Worm (Caenorhabditis elegans) whole organism, L2 larva: Measurements from ENCODE around the gene T25G12.11.

Experiments used
- R02D3.7 ChIP-seq: fragments of 150-350 bp; optimal IDR thresholded peaks from 2 replicates; lab custom pipeline; 2014; ENCODE audit warnings: missing biosample characterization, missing genetic modification characterization
- ceh-16 ChIP-seq: fragments of 150-350 bp; optimal IDR thresholded peaks from 2 replicates; lab custom pipeline; 2014; ENCODE audit warnings: missing biosample characterization, missing genetic modification characterization
- dmd-4 ChIP-seq: sonication (generic microtip); optimal IDR thresholded peaks from 2 replicates; lab custom pipeline; 2017; ENCODE audit warnings: missing biosample characterization, missing genetic modification characterization
- fos-1 ChIP-seq: fragments of 150-350 bp; optimal IDR thresholded peaks from 2 replicates; lab custom pipeline; 2014; ENCODE audit warnings: missing biosample characterization, missing genetic modification characterization
- lsy-2 ChIP-seq, 2 experiments: fragments of 150-350 bp in 1 of 2; sonication (generic microtip) in 1 of 2; optimal IDR thresholded peaks; 2 replicates each; lab custom pipeline; 2014 to 2017; ENCODE audit warnings: missing biosample characterization in 2 of 2, missing genetic modification characterization in 2 of 2
- mab-5 ChIP-seq: fragments of 150-350 bp; optimal IDR thresholded peaks from 2 replicates; lab custom pipeline; 2014; ENCODE audit warnings: missing biosample characterization, missing genetic modification characterization
- mdl-1 ChIP-seq, 2 experiments: fragments of 150-350 bp in 1 of 2; sonication (generic microtip) in 1 of 2; optimal IDR thresholded peaks; 2 replicates each; lab custom pipeline; 2017; ENCODE audit warnings: missing biosample characterization in 2 of 2, missing genetic modification characterization in 2 of 2
- nhr-25 ChIP-seq: fragments of 150-350 bp; sonication (generic microtip); optimal IDR thresholded peaks from 3 replicates; lab custom pipeline; 2014; ENCODE audit warnings: missing biosample characterization, missing genetic modification characterization
- nhr-6 ChIP-seq: fragments of 150-350 bp; optimal IDR thresholded peaks from 2 replicates; lab custom pipeline; 2014; ENCODE audit warnings: missing biosample characterization, missing genetic modification characterization
- peb-1 ChIP-seq: fragments of 150-350 bp; optimal IDR thresholded peaks from 2 replicates; lab custom pipeline; 2014; ENCODE audit warnings: missing biosample characterization, missing genetic modification characterization
- skn-1 ChIP-seq: sonication (generic microtip); optimal IDR thresholded peaks from 2 replicates; lab custom pipeline; 2017; ENCODE audit warnings: missing biosample characterization, missing genetic modification characterization

ce11 chrX:17214803-17215202 is 22.5 kb downstream of the T25G12.11 start, which contains the start of gene acdh-10:
- no peak for TF ChIP-seq mab-5 (tag; lab: Kevin White, UChicago)
- TF ChIP-seq ceh-16 = no peak
- TF ChIP-seq dmd-4 = no peak
- no peak for TF ChIP-seq R02D3.7 (tag; lab: Kevin White, UChicago)
- TF ChIP-seq lsy-2 (tag; optimal IDR thresholded peaks at IDR 0.05; lab: Kevin White, UChicago) = no peak
- TF ChIP-seq skn-1 = no peak
- TF ChIP-seq mdl-1 (tag; optimal IDR thresholded peaks at IDR 0.05; lab: Kevin White, UChicago) = no peak
- no peak for TF ChIP-seq nhr-6 (tag; lab: Kevin White, UChicago)
- TF ChIP-seq peb-1 (tag; lab: Kevin White, UChicago) = no peak
- no peak for TF ChIP-seq fos-1 (tag; lab: Kevin White, UChicago)
- no peak for TF ChIP-seq nhr-25 (tag; lab: Kevin White, UChicago)
